Worm (Caenorhabditis elegans) whole organism, mixed stage, embryonic: Measurements from ENCODE around the gene T22F3.11.

Experiments used
- blmp-1 ChIP-seq: fragments of 150-350 bp; optimal IDR thresholded peaks from 2 replicates; lab custom pipeline; 2014; ENCODE audit warnings: missing biosample characterization, missing genetic modification characterization
- elt-3 ChIP-seq: fragments of 150-350 bp; optimal IDR thresholded peaks from 2 replicates; lab custom pipeline; 2014; ENCODE audit warnings: missing biosample characterization, missing genetic modification characterization
- ham-2 ChIP-seq: fragments of 200-800 bp; sonication (Bioruptor generic); optimal IDR thresholded peaks from 2 replicates; lab custom pipeline; 2018; ENCODE audit warnings: mild to moderate bottlenecking, missing genetic modification characterization, missing compliant biosample characterization
- lsy-2 ChIP-seq: fragments of 150-350 bp; optimal IDR thresholded peaks from 2 replicates; lab custom pipeline; 2014; ENCODE audit warnings: missing biosample characterization, missing genetic modification characterization
- mls-2 ChIP-seq: sonication (generic microtip); optimal IDR thresholded peaks from 2 replicates; lab custom pipeline; 2016; ENCODE audit warnings: mild to moderate bottlenecking, missing genetic modification characterization, moderate library complexity, missing compliant biosample characterization
- nhr-2 ChIP-seq: fragments of 150-350 bp; optimal IDR thresholded peaks from 2 replicates; lab custom pipeline; 2014; ENCODE audit warnings: missing biosample characterization, missing genetic modification characterization
- nhr-237 ChIP-seq: fragments of 150-350 bp; optimal IDR thresholded peaks from 2 replicates; lab custom pipeline; 2014; ENCODE audit warnings: missing biosample characterization, missing genetic modification characterization
- unc-120 ChIP-seq: sonication (generic microtip); optimal IDR thresholded peaks from 2 replicates; lab custom pipeline; 2017; ENCODE audit warnings: missing genetic modification characterization, missing compliant biosample characterization; ENCODE audit not compliant: poor library complexity, severe bottlenecking
- unc-62 ChIP-seq: fragments of 150-350 bp; optimal IDR thresholded peaks from 2 replicates; lab custom pipeline; 2014; ENCODE audit warnings: missing biosample characterization, missing genetic modification reagents, missing genetic modification characterization
- ztf-11 ChIP-seq: fragments of 150-350 bp; optimal IDR thresholded peaks from 2 replicates; lab custom pipeline; 2014; ENCODE audit warnings: missing biosample characterization, missing genetic modification characterization

DNA sequence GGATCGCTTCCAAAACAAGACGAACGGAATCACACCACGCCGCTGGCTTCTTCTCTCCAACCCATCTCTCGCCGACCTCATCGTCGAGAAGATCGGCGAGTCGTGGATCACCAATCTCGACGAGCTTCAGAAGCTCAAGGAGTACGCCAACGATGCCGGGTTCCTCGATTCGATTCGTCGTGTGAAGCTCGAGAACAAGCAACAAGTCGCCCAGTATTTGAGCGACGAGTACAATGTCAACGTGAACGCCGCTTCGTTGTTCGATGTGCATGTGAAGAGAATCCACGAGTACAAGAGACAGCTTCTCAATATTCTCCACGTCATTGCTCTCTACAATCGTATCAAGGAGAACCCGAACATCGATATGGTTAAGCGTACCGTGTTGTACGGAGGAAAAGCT lies 30.7 kb downstream of the T22F3.11 start:
- TF ChIP-seq nhr-237 (no peak), ham-2 (GFP tag; lab: Kevin White, UChicago) (no peak), lsy-2 (tag; lab: Kevin White, UChicago) (no peak), unc-62 (no peak), elt-3 (tag; lab: Kevin White, UChicago) (no peak), nhr-2 (tag; lab: Kevin White, UChicago) (no peak), unc-120 (tag; lab: Kevin White, UChicago) (no peak), ztf-11 (no peak), mls-2 (tag; lab: Kevin White, UChicago) (no peak), blmp-1 (no peak)
